Fruit fly (Drosophila melanogaster): ENCODE measurements around the gene CG17129.

DNA sequence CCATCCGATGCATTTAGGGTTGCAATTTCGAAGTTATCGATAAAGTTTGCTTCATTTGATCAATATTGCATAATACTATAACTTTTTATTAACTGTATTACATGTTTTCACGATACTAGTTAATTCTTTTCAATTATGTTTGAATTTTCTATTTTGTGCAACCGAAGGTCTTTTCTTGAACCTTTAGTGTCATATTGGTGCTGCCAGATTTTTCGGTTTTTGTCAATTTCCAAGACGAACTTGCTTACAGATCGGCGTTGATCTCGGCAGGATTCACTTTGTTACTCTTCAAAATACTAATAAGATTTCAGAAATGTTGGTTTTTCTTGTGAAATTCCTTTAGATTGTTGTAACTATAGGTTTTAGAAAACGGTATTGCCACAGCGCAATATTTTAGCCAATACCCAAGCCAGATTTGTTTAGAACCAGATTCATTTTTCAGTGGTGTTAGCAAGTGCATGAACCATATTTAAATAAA lies 30.3 kb upstream of the CG17129 start, which contains the start of gene CkIIalpha-i3:
- TF ChIP-seq Hr96 (GFP tag; optimal IDR thresholded peaks at IDR 0.05) (no peak), CG7045 (GFP tag; optimal IDR thresholded peaks at IDR 0.05) (no peak)

All from whole organism, adult.